Worm (Caenorhabditis elegans) whole organism, L2 larva: Measurements from ENCODE around the gene R13H4.6.
A peak's percentile ranks its signal among the peaks of the same experiment; 100 is the strongest.

Source experiments
- C34F6.9 ChIP-seq: fragments of 150-350 bp; optimal IDR thresholded peaks from 2 replicates; lab custom pipeline; 2014; ENCODE audit warnings: missing biosample characterization, missing genetic modification characterization
- F13H6.1 ChIP-seq: sonication (generic microtip); optimal IDR thresholded peaks from 2 replicates; lab custom pipeline; 2016; ENCODE audit warnings: missing genetic modification characterization, missing compliant biosample characterization
- Y55F3AM.14 ChIP-seq: fragments of 200-800 bp; sonication (Bioruptor generic); optimal IDR thresholded peaks from 2 replicates; lab custom pipeline; 2018; ENCODE audit warnings: mild to moderate bottlenecking, missing genetic modification characterization, missing compliant biosample characterization
- ZK546.5 ChIP-seq: sonication (generic microtip); optimal IDR thresholded peaks from 2 replicates; lab custom pipeline; 2017; ENCODE audit warnings: missing biosample characterization, missing genetic modification characterization
- alr-1 ChIP-seq: fragments of 150-350 bp; optimal IDR thresholded peaks from 2 replicates; lab custom pipeline; 2014; ENCODE audit warnings: missing biosample characterization, missing genetic modification characterization
- ama-1 ChIP-seq: fragments of 150-350 bp; optimal IDR thresholded peaks from 2 replicates; lab custom pipeline; 2018; ENCODE audit warnings: inconsistent platforms
- blmp-1 ChIP-seq: sonication (generic microtip); optimal IDR thresholded peaks from 2 replicates; lab custom pipeline; 2017; ENCODE audit warnings: missing genetic modification characterization, mild to moderate bottlenecking, missing compliant biosample characterization, antibody characterized with exemption, moderate library complexity; ENCODE audit not compliant: insufficient read depth
- ceh-16 ChIP-seq: fragments of 150-350 bp; optimal IDR thresholded peaks from 2 replicates; lab custom pipeline; 2014; ENCODE audit warnings: missing biosample characterization, missing genetic modification characterization
- crh-2 ChIP-seq: sonication (generic microtip); optimal IDR thresholded peaks from 2 replicates; lab custom pipeline; 2017; ENCODE audit warnings: missing biosample characterization, missing genetic modification characterization
- dmd-4 ChIP-seq: sonication (generic microtip); optimal IDR thresholded peaks from 2 replicates; lab custom pipeline; 2017; ENCODE audit warnings: missing biosample characterization, missing genetic modification characterization
- egl-27 ChIP-seq: sonication (generic microtip); optimal IDR thresholded peaks from 3 replicates; lab custom pipeline; 2017; ENCODE audit warnings: missing biosample characterization, missing genetic modification reagents, missing genetic modification characterization
- fos-1 ChIP-seq: fragments of 150-350 bp; optimal IDR thresholded peaks from 2 replicates; lab custom pipeline; 2014; ENCODE audit warnings: missing biosample characterization, missing genetic modification characterization
- gmeb-1 ChIP-seq: fragments of 150-350 bp; optimal IDR thresholded peaks from 2 replicates; lab custom pipeline; 2014; ENCODE audit warnings: missing biosample characterization, missing genetic modification characterization
- lin-11 ChIP-seq: fragments of 150-350 bp; sonication (generic microtip); optimal IDR thresholded peaks from 2 replicates; lab custom pipeline; 2014; ENCODE audit warnings: missing biosample characterization, missing genetic modification characterization, inconsistent platforms, mixed read lengths
- lin-13 ChIP-seq: fragments of 150-350 bp; optimal IDR thresholded peaks from 2 replicates; lab custom pipeline; 2014; ENCODE audit warnings: missing biosample characterization, missing genetic modification reagents, missing genetic modification characterization
- lin-39 ChIP-seq: fragments of 150-350 bp; optimal IDR thresholded peaks from 2 replicates; lab custom pipeline; 2014; ENCODE audit warnings: missing biosample characterization, missing genetic modification reagents, missing genetic modification characterization
- lsy-2 ChIP-seq, 2 experiments: fragments of 150-350 bp in 1 of 2; sonication (generic microtip) in 1 of 2; optimal IDR thresholded peaks; 2 replicates each; lab custom pipeline; 2014 to 2017; ENCODE audit warnings: missing biosample characterization in 2 of 2, missing genetic modification characterization in 2 of 2
- mab-5 ChIP-seq: fragments of 150-350 bp; optimal IDR thresholded peaks from 2 replicates; lab custom pipeline; 2014; ENCODE audit warnings: missing biosample characterization, missing genetic modification characterization
- mbf-1 ChIP-seq: sonication (generic microtip); optimal IDR thresholded peaks from 2 replicates; lab custom pipeline; 2017; ENCODE audit warnings: missing biosample characterization, missing genetic modification characterization
- mdl-1 ChIP-seq, 2 experiments: fragments of 150-350 bp in 1 of 2; sonication (generic microtip) in 1 of 2; optimal IDR thresholded peaks; 2 replicates each; lab custom pipeline; 2017; ENCODE audit warnings: missing biosample characterization in 2 of 2, missing genetic modification characterization in 2 of 2
- nhr-10 ChIP-seq: sonication (generic microtip); optimal IDR thresholded peaks from 2 replicates; lab custom pipeline; 2017; ENCODE audit warnings: missing biosample characterization, missing genetic modification characterization
- nhr-11 ChIP-seq: fragments of 150-350 bp; optimal IDR thresholded peaks from 2 replicates; lab custom pipeline; 2014; ENCODE audit warnings: missing biosample characterization, missing genetic modification characterization
- nhr-12 ChIP-seq: fragments of 150-350 bp; optimal IDR thresholded peaks from 2 replicates; lab custom pipeline; 2014; ENCODE audit warnings: missing biosample characterization, missing genetic modification characterization
- nhr-129 ChIP-seq: fragments of 150-350 bp; optimal IDR thresholded peaks from 2 replicates; lab custom pipeline; 2014; ENCODE audit warnings: missing biosample characterization, missing genetic modification characterization
- nhr-21 ChIP-seq: fragments of 150-350 bp; optimal IDR thresholded peaks from 2 replicates; lab custom pipeline; 2014; ENCODE audit warnings: missing biosample characterization, missing genetic modification characterization
- nhr-237 ChIP-seq: fragments of 150-350 bp; optimal IDR thresholded peaks from 2 replicates; lab custom pipeline; 2014; ENCODE audit warnings: missing biosample characterization, missing genetic modification characterization
- nhr-25 ChIP-seq: fragments of 150-350 bp; sonication (generic microtip); optimal IDR thresholded peaks from 3 replicates; lab custom pipeline; 2014; ENCODE audit warnings: missing biosample characterization, missing genetic modification characterization
- nhr-6 ChIP-seq: fragments of 150-350 bp; optimal IDR thresholded peaks from 2 replicates; lab custom pipeline; 2014; ENCODE audit warnings: missing biosample characterization, missing genetic modification characterization
- nhr-77 ChIP-seq: fragments of 150-350 bp; optimal IDR thresholded peaks from 2 replicates; lab custom pipeline; 2014; ENCODE audit warnings: missing biosample characterization, missing genetic modification characterization
- peb-1 ChIP-seq: fragments of 150-350 bp; optimal IDR thresholded peaks from 2 replicates; lab custom pipeline; 2014; ENCODE audit warnings: missing biosample characterization, missing genetic modification characterization
- sma-3 ChIP-seq: sonication (generic microtip); optimal IDR thresholded peaks from 2 replicates; lab custom pipeline; 2016; ENCODE audit warnings: missing genetic modification reagents, missing genetic modification characterization, missing compliant biosample characterization
- sma-9 ChIP-seq, 2 experiments: fragments of 150-350 bp in 1 of 2; sonication (generic microtip) in 1 of 2; optimal IDR thresholded peaks; 2 replicates each; lab custom pipeline; 2014 to 2016; ENCODE audit warnings: missing genetic modification characterization in 2 of 2, mild to moderate bottlenecking in 1 of 2, missing biosample characterization in 1 of 2, missing compliant biosample characterization in 1 of 2, missing genetic modification reagents in 1 of 2, moderate library complexity in 1 of 2
- snpc-4 ChIP-seq: fragments of 150-350 bp; optimal IDR thresholded peaks from 2 replicates; lab custom pipeline; 2014; ENCODE audit warnings: missing biosample characterization, missing genetic modification characterization
- unc-55 ChIP-seq: fragments of 150-350 bp; sonication (generic microtip); optimal IDR thresholded peaks from 3 replicates; lab custom pipeline; 2014; ENCODE audit warnings: missing biosample characterization, missing genetic modification reagents, missing genetic modification characterization
- unc-62 ChIP-seq: fragments of 150-350 bp; optimal IDR thresholded peaks from 2 replicates; lab custom pipeline; 2014; ENCODE audit warnings: missing biosample characterization, missing genetic modification reagents, missing genetic modification characterization
- ztf-1 ChIP-seq: fragments of 200-800 bp; sonication (Bioruptor generic); conservative IDR thresholded peaks from 2 replicates; pipeline ENCODE4 v1.3.6; 2022; ENCODE audit warnings: missing genetic modification characterization, missing compliant biosample characterization
- ztf-11 ChIP-seq: sonication (generic microtip); optimal IDR thresholded peaks from 2 replicates; lab custom pipeline; 2017; ENCODE audit warnings: missing biosample characterization, missing genetic modification characterization
- ztf-4 ChIP-seq: fragments of 150-350 bp; optimal IDR thresholded peaks from 2 replicates; lab custom pipeline; 2014; ENCODE audit warnings: missing biosample characterization, missing genetic modification characterization

The R13H4.6 gene

DNA sequence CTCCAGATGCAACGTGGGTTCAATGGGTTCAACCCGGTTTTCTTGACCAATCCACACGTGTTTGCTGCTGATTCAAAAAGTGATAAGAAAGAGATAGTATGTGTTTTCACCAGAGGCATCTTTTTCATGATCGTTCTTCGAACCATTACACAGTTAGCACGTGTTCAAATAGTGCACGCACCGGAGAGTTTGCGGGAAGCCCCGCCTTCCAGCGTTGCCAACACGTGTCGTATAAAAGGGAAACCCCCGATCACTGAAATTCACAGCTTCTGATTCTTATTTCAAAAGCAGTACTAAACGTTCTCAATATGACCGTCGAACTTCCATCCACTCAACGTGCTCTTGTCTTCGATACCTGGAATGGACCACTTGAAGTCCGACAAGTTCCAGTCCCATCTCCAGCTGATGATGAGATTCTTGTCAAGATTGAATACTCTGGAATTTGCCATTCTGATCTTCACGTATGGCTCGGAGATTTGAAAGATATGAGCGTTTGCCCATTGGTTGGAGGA is 25.1 kb downstream of the R13H4.6 start, which contains the start of gene adh-1:
Gene adh-1, plus strand, starts transcription at position 261 of the 512 bp plus-strand sequence.
- TF ChIP-seq sma-3 (GFP tag; lab: Kevin White, UChicago): peak; percentile 73
- peak; percentile 89 to 95 for TF ChIP-seq mdl-1 (tag; optimal IDR thresholded peaks at IDR 0.05; lab: Kevin White, UChicago)
- TF ChIP-seq gmeb-1 (tag; lab: Kevin White, UChicago): peak; percentile 62
- TF ChIP-seq ama-1 (lab: Kevin White, UChicago): peak; percentile 96
- TF ChIP-seq nhr-11 (tag; lab: Kevin White, UChicago): no peak
- TF ChIP-seq snpc-4 (tag; lab: Kevin White, UChicago): peak; percentile 27
- TF ChIP-seq C34F6.9 (tag; lab: Kevin White, UChicago): peak; percentile 46
- peak; percentile 25 for TF ChIP-seq Y55F3AM.14 (GFP tag; lab: Kevin White, UChicago)
- TF ChIP-seq egl-27 (tag; lab: Kevin White, UChicago): peak; percentile 59
- peak; percentile 88 for TF ChIP-seq F13H6.1 (tag; lab: Kevin White, UChicago)
- peak; percentile 76 for TF ChIP-seq nhr-25 (tag; lab: Kevin White, UChicago)
- TF ChIP-seq nhr-6: peak; percentile 30
- TF ChIP-seq sma-9 (GFP tag; optimal IDR thresholded peaks at IDR 0.05; lab: Kevin White, UChicago): peak; percentile 98
- TF ChIP-seq sma-9 (tag; optimal IDR thresholded peaks at IDR 0.05; lab: Kevin White, UChicago): peak; percentile 72
- peak; percentile 73 for TF ChIP-seq blmp-1 (tag; lab: Kevin White, UChicago)
- no peak for TF ChIP-seq mbf-1 (tag; lab: Kevin White, UChicago)
- TF ChIP-seq nhr-12 (tag; lab: Kevin White, UChicago): no peak
- TF ChIP-seq unc-55 (GFP tag; lab: Kevin White, UChicago): no peak
- no peak for TF ChIP-seq nhr-237 (tag; lab: Kevin White, UChicago)
- TF ChIP-seq nhr-21 (tag; lab: Kevin White, UChicago): peak; percentile 97
- TF ChIP-seq crh-2 (tag; lab: Kevin White, UChicago): peak; percentile 81
- no peak for TF ChIP-seq dmd-4
- TF ChIP-seq ceh-16 (tag; lab: Kevin White, UChicago): no peak
- TF ChIP-seq nhr-129 (tag; lab: Kevin White, UChicago): peak; percentile 87
- TF ChIP-seq lin-13 (GFP tag; lab: Kevin White, UChicago): peak; percentile 1
- no peak for TF ChIP-seq lin-11 (tag; lab: Kevin White, UChicago)
- no peak for TF ChIP-seq nhr-77 (tag; lab: Kevin White, UChicago)
- peak; percentile 54 for TF ChIP-seq fos-1
- no peak for TF ChIP-seq unc-62
- peak in 1 of 2 experiments; percentile 59 for TF ChIP-seq lsy-2 (tag; optimal IDR thresholded peaks at IDR 0.05; lab: Kevin White, UChicago)
- TF ChIP-seq ZK546.5: no peak

DNA sequence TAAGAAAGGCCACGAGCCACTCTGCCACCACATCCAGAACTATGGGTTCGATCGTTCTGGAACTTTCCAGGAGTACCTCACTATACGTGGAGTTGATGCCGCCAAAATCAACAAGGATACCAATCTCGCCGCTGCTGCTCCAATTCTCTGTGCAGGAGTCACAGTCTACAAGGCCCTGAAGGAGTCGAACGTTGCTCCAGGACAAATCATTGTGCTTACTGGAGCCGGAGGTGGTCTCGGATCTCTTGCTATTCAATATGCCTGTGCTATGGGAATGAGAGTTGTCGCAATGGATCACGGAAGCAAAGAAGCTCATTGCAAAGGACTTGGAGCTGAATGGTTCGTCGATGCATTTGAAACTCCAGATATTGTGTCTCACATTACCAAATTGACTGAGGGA is 25.7 kb downstream of the R13H4.6 start:
- peak; percentile 21 for TF ChIP-seq lin-13 (GFP tag; lab: Kevin White, UChicago)
- no peak for TF ChIP-seq nhr-129 (tag; lab: Kevin White, UChicago)

ce11 chrV:11889115-11889935 is 26.4 kb downstream of the R13H4.6 start:
- TF ChIP-seq Y55F3AM.14 (GFP tag; lab: Kevin White, UChicago) (peak; percentile 62), sma-9 (GFP tag; optimal IDR thresholded peaks at IDR 0.05; lab: Kevin White, UChicago) (peak; percentile 41), sma-9 (tag; optimal IDR thresholded peaks at IDR 0.05; lab: Kevin White, UChicago) (no peak), nhr-6 (peak; percentile 62), nhr-10 (tag; lab: Kevin White, UChicago) (no peak), nhr-129 (tag; lab: Kevin White, UChicago) (peak; percentile 53), ztf-11 (tag; lab: Kevin White, UChicago) (no peak), ztf-4 (tag; lab: Kevin White, UChicago) (peak; percentile 60), mab-5 (tag; lab: Kevin White, UChicago) (peak; percentile 21), alr-1 (tag; lab: Kevin White, UChicago) (no peak), lin-39 (tag; lab: Kevin White, UChicago) (no peak), unc-55 (GFP tag; lab: Kevin White, UChicago) (no peak), mbf-1 (tag; lab: Kevin White, UChicago) (no peak), ztf-1 (GFP tag; lab: Robert Waterston, UW) (no peak), gmeb-1 (tag; lab: Kevin White, UChicago) (peak; percentile 52), lsy-2 (tag; optimal IDR thresholded peaks at IDR 0.05; lab: Kevin White, UChicago) (peak in 1 of 2 experiments; percentile 70), blmp-1 (tag; lab: Kevin White, UChicago) (peak; percentile 45), peb-1 (tag; lab: Kevin White, UChicago) (no peak), sma-3 (GFP tag; lab: Kevin White, UChicago) (no peak), snpc-4 (tag; lab: Kevin White, UChicago) (no peak), ama-1 (lab: Kevin White, UChicago) (peak; percentile 56), lin-13 (GFP tag; lab: Kevin White, UChicago) (peak; percentile 14), nhr-21 (tag; lab: Kevin White, UChicago) (peak; percentile 7), crh-2 (tag; lab: Kevin White, UChicago) (peak; percentile 9), fos-1 (peak; percentile 33)
